Fruit fly (Drosophila melanogaster) whole organism, embryonic: Measurements from ENCODE around the gene CG10470.

Experiments used
- Aef1 ChIP-seq: fragments of 200-800 bp; sonication (Bioruptor generic); IDR thresholded peaks from 3 replicates; pipeline ENCODE4 v1.3.6; 2022; ENCODE audit warnings: missing biosample characterization, missing genetic modification characterization
- Antp ChIP-seq: fragments of 200-800 bp; sonication (Bioruptor generic); optimal IDR thresholded peaks from 3 replicates; lab custom pipeline; 2016; ENCODE audit warnings: missing biosample characterization, missing genetic modification characterization
- CG10366 ChIP-seq: fragments of 200-800 bp; sonication (Bioruptor generic); IDR thresholded peaks from 2 replicates; pipeline ENCODE4 v1.3.6; 2022; ENCODE audit warnings: missing biosample characterization, missing genetic modification characterization
- CG12155 ChIP-seq: fragments of 200-800 bp; sonication (Bioruptor generic); optimal IDR thresholded peaks from 3 replicates; lab custom pipeline; 2016; ENCODE audit warnings: missing biosample characterization, missing genetic modification characterization
- CG12236 ChIP-seq: fragments of 200-800 bp; sonication (Bioruptor generic); optimal IDR thresholded peaks from 2 replicates; lab custom pipeline; 2016; ENCODE audit warnings: missing biosample characterization, missing genetic modification characterization
- CG12659 ChIP-seq: fragments of 200-800 bp; sonication (Bioruptor generic); optimal IDR thresholded peaks from 3 replicates; lab custom pipeline; 2017; ENCODE audit warnings: mild to moderate bottlenecking, missing biosample characterization, missing genetic modification reagents, missing genetic modification characterization
- CG14014 ChIP-seq: fragments of 200-800 bp; sonication (Bioruptor generic); IDR thresholded peaks from 2 replicates; pipeline ENCODE4 v1.3.6; 2022; ENCODE audit warnings: missing biosample characterization, missing genetic modification characterization
- CG17568 ChIP-seq: fragments of 200-800 bp; sonication (Bioruptor generic); optimal IDR thresholded peaks from 2 replicates; lab custom pipeline; 2018; ENCODE audit warnings: missing biosample characterization, mild to moderate bottlenecking, missing genetic modification characterization, moderate library complexity
- CG18764 ChIP-seq: fragments of 200-800 bp; sonication (Bioruptor generic); optimal IDR thresholded peaks from 3 replicates; lab custom pipeline; 2016; ENCODE audit warnings: missing biosample characterization, missing genetic modification characterization
- CG30431 ChIP-seq: fragments of 200-800 bp; sonication (Bioruptor generic); optimal IDR thresholded peaks from 2 replicates; lab custom pipeline; 2017; ENCODE audit warnings: missing biosample characterization, missing genetic modification characterization
- CG32767 ChIP-seq: fragments of 200-800 bp; sonication (Bioruptor generic); IDR thresholded peaks from 2 replicates; pipeline ENCODE4 v1.3.6; 2022; ENCODE audit warnings: missing biosample characterization, missing genetic modification characterization
- CG4404 ChIP-seq: fragments of 200-800 bp; sonication (Bioruptor generic); IDR thresholded peaks from 2 replicates; pipeline ENCODE4 v1.3.6; 2022; ENCODE audit warnings: missing biosample characterization, missing genetic modification characterization
- CG4617 ChIP-seq: fragments of 200-800 bp; sonication (Bioruptor generic); optimal IDR thresholded peaks from 3 replicates; lab custom pipeline; 2016; ENCODE audit warnings: missing biosample characterization, missing genetic modification characterization, borderline replicate concordance
- CG4730 ChIP-seq: fragments of 200-800 bp; sonication (Bioruptor generic); IDR thresholded peaks from 2 replicates; pipeline ENCODE4 v1.3.6; 2022; ENCODE audit warnings: missing biosample characterization, missing genetic modification characterization
- CG5245 ChIP-seq: fragments of 200-800 bp; sonication (Bioruptor generic); optimal IDR thresholded peaks from 3 replicates; lab custom pipeline; 2016; ENCODE audit warnings: missing biosample characterization, missing genetic modification characterization
- CG6813 ChIP-seq: fragments of 200-800 bp; sonication (Bioruptor generic); optimal IDR thresholded peaks from 2 replicates; lab custom pipeline; 2017; ENCODE audit warnings: missing biosample characterization, missing genetic modification characterization, mild to moderate bottlenecking, moderate library complexity, missing genetic modification reagents
- CTCF ChIP-seq: fragments of 200-800 bp; sonication (Bioruptor generic); optimal IDR thresholded peaks from 2 replicates; lab custom pipeline; 2017; ENCODE audit warnings: missing biosample characterization, mild to moderate bottlenecking, missing genetic modification characterization, moderate library complexity
- Dip3 ChIP-seq: fragments of 200-800 bp; sonication (Bioruptor generic); optimal IDR thresholded peaks from 3 replicates; lab custom pipeline; 2016; ENCODE audit warnings: missing biosample characterization, missing genetic modification characterization
- Doc2 ChIP-seq: fragments of 200-800 bp; sonication (Bioruptor generic); IDR thresholded peaks from 2 replicates; pipeline ENCODE4 v1.3.6; 2022; ENCODE audit warnings: missing biosample characterization, missing genetic modification characterization
- Dref ChIP-seq: fragments of 200-800 bp; sonication (Bioruptor generic); IDR thresholded peaks from 2 replicates; pipeline ENCODE4 v1.3.6; 2022; ENCODE audit warnings: missing biosample characterization, missing genetic modification characterization
- E2f2 ChIP-seq: fragments of 200-800 bp; sonication (Bioruptor generic); IDR thresholded peaks from 2 replicates; pipeline ENCODE4 v1.3.6; 2022; ENCODE audit warnings: missing biosample characterization, missing genetic modification characterization
- ERR ChIP-seq: fragments of 200-800 bp; sonication (Bioruptor generic); optimal IDR thresholded peaks from 2 replicates; lab custom pipeline; 2016; ENCODE audit warnings: missing biosample characterization, missing genetic modification characterization
- Gug ChIP-seq: fragments of 200-800 bp; sonication (Bioruptor generic); IDR thresholded peaks from 4 replicates; pipeline ENCODE4 v1.3.6; 2022; ENCODE audit warnings: missing biosample characterization, missing genetic modification characterization
- HLH4C ChIP-seq: fragments of 200-800 bp; sonication (Bioruptor generic); IDR thresholded peaks from 3 replicates; pipeline ENCODE4 v1.3.6; 2022; ENCODE audit warnings: missing biosample characterization, missing genetic modification characterization; ENCODE audit not compliant: partially characterized antibody
- NC2β ChIP-seq: fragments of 200-800 bp; sonication (Bioruptor generic); optimal IDR thresholded peaks from 2 replicates; lab custom pipeline; 2016; ENCODE audit warnings: missing biosample characterization, missing genetic modification characterization
- NFAT ChIP-seq: fragments of 200-800 bp; sonication (Bioruptor generic); IDR thresholded peaks from 2 replicates; pipeline ENCODE4 v1.3.6; 2022; ENCODE audit warnings: missing biosample characterization, missing genetic modification characterization
- Side ChIP-seq: fragments of 200-800 bp; sonication (Bioruptor generic); optimal IDR thresholded peaks from 2 replicates; lab custom pipeline; 2016; ENCODE audit warnings: missing biosample characterization, missing genetic modification characterization
- Stat92E ChIP-seq, 3 experiments: fragments of >200 bp in 2 of 3; fragments of 200-800 bp in 1 of 3; sonication (Bioruptor generic) in 1 of 3; optimal IDR thresholded peaks; 2 replicates each; lab custom pipeline; 2017 to 2019; ENCODE audit warnings: missing biosample characterization in 3 of 3, missing genetic modification characterization in 3 of 3, mild to moderate bottlenecking in 1 of 3, moderate library complexity in 1 of 3
- TFAM ChIP-seq: fragments of 200-800 bp; sonication (Bioruptor generic); optimal IDR thresholded peaks from 2 replicates; lab custom pipeline; 2017; ENCODE audit warnings: missing biosample characterization, missing genetic modification characterization, inconsistent platforms
- Tbp ChIP-seq: fragments of >200 bp; optimal IDR thresholded peaks from 2 replicates; lab custom pipeline; 2018; ENCODE audit warnings: missing biosample characterization, missing genetic modification characterization
- ato ChIP-seq: fragments of 200-800 bp; sonication (Bioruptor generic); IDR thresholded peaks from 2 replicates; pipeline ENCODE4 v1.3.6; 2022; ENCODE audit warnings: missing biosample characterization, missing genetic modification characterization; ENCODE audit not compliant: partially characterized antibody
- az2 ChIP-seq: fragments of 200-800 bp; sonication (Bioruptor generic); optimal IDR thresholded peaks from 3 replicates; lab custom pipeline; 2016; ENCODE audit warnings: missing biosample characterization, missing genetic modification characterization
- eyg ChIP-seq: fragments of 200-800 bp; sonication (Bioruptor generic); optimal IDR thresholded peaks from 3 replicates; lab custom pipeline; 2016; ENCODE audit warnings: missing biosample characterization, missing genetic modification characterization
- gcm ChIP-seq: fragments of 200-800 bp; sonication (Bioruptor generic); optimal IDR thresholded peaks from 2 replicates; lab custom pipeline; 2019; ENCODE audit warnings: missing biosample characterization, mild to moderate bottlenecking, missing genetic modification characterization, moderate library complexity
- ham ChIP-seq: fragments of 200-800 bp; sonication (Bioruptor generic); IDR thresholded peaks from 2 replicates; pipeline ENCODE4 v1.3.6; 2022; ENCODE audit warnings: missing biosample characterization, missing genetic modification characterization
- lab ChIP-seq: fragments of 200-800 bp; sonication (Bioruptor generic); optimal IDR thresholded peaks from 3 replicates; lab custom pipeline; 2017; ENCODE audit warnings: missing biosample characterization, missing genetic modification characterization, mild to moderate bottlenecking, moderate library complexity, missing genetic modification reagents
- lilli ChIP-seq: fragments of 200-800 bp; sonication (Bioruptor generic); optimal IDR thresholded peaks from 3 replicates; lab custom pipeline; 2016; ENCODE audit warnings: missing biosample characterization, missing genetic modification characterization
- oc ChIP-seq: fragments of 200-800 bp; sonication (Bioruptor generic); optimal IDR thresholded peaks from 2 replicates; lab custom pipeline; 2018; ENCODE audit warnings: missing biosample characterization, mild to moderate bottlenecking, missing genetic modification characterization, moderate library complexity
- pan ChIP-seq, 4 experiments: fragments of >200 bp in 3 of 4; fragments of 200-800 bp in 1 of 4; sonication (Bioruptor generic) in 1 of 4; optimal IDR thresholded peaks in 3 of 4; IDR thresholded peaks in 1 of 4; 2 replicates each; pipeline versions ENCODE4 v1.3.6 to Lab custom; 2017 to 2022; ENCODE audit warnings: missing biosample characterization in 2 of 4, missing genetic modification characterization in 2 of 4, mixed read lengths in 1 of 4
- pb ChIP-seq: fragments of 200-800 bp; sonication (Bioruptor generic); optimal IDR thresholded peaks from 3 replicates; lab custom pipeline; 2016; ENCODE audit warnings: missing biosample characterization, missing genetic modification characterization
- pfk ChIP-seq: fragments of 200-800 bp; sonication (Bioruptor generic); optimal IDR thresholded peaks from 2 replicates; lab custom pipeline; 2018; ENCODE audit warnings: missing biosample characterization, mild to moderate bottlenecking, missing genetic modification characterization, moderate library complexity
- pho ChIP-seq: fragments of 200-800 bp; sonication (Bioruptor generic); optimal IDR thresholded peaks from 2 replicates; lab custom pipeline; 2016; ENCODE audit warnings: missing biosample characterization, missing genetic modification characterization
- sim ChIP-seq: fragments of 200-800 bp; sonication (Bioruptor generic); IDR thresholded peaks from 2 replicates; pipeline ENCODE4 v1.3.6; 2022; ENCODE audit warnings: missing biosample characterization, missing genetic modification characterization
- slp2 ChIP-seq: fragments of 200-800 bp; sonication (Bioruptor generic); optimal IDR thresholded peaks from 2 replicates; lab custom pipeline; 2016; ENCODE audit warnings: missing biosample characterization, missing genetic modification characterization
- so ChIP-seq: fragments of 200-800 bp; sonication (Bioruptor generic); IDR thresholded peaks from 3 replicates; pipeline ENCODE4 v1.3.6; 2022; ENCODE audit warnings: missing biosample characterization, missing genetic modification characterization
- ssp ChIP-seq: fragments of 200-800 bp; sonication (Bioruptor generic); IDR thresholded peaks from 2 replicates; pipeline ENCODE4 v1.3.6; 2022; ENCODE audit warnings: missing biosample characterization, missing genetic modification characterization
- trem ChIP-seq: fragments of 200-800 bp; optimal IDR thresholded peaks from 3 replicates; lab custom pipeline; 2019; ENCODE audit warnings: missing biosample characterization, mild to moderate bottlenecking, missing genetic modification characterization, moderate library complexity
- usp ChIP-seq: fragments of >200 bp; optimal IDR thresholded peaks from 2 replicates; lab custom pipeline; 2017; ENCODE audit warnings: missing biosample characterization, missing genetic modification characterization
- wdn ChIP-seq: fragments of 200-800 bp; sonication (Bioruptor generic); IDR thresholded peaks from 2 replicates; pipeline ENCODE4 v1.3.6; 2022; ENCODE audit warnings: missing biosample characterization, missing genetic modification characterization
- zf30C ChIP-seq: fragments of 200-800 bp; sonication (Bioruptor generic); optimal IDR thresholded peaks from 3 replicates; lab custom pipeline; 2018; ENCODE audit warnings: missing biosample characterization, mild to moderate bottlenecking, missing genetic modification characterization

The CG10470 gene

dm6 chr2L:19011895-19012645, 36.8 kb upstream of the CG10470 start (continued):
- TF ChIP-seq ERR (GFP tag; lab: Kevin White, UChicago) (peak; percentile 67), CG10366 (GFP tag; lab: Robert Waterston, UW) (peak; percentile 88), CG12659 (GFP tag; lab: Kevin White, UChicago) (peak; percentile 83), trem (tag; lab: Kevin White, UChicago) (peak; percentile 36), Side (GFP tag; lab: Kevin White, UChicago) (peak; percentile 80), lab (GFP tag; lab: Kevin White, UChicago) (peak; percentile 92), usp (GFP tag; lab: Kevin White, UChicago) (no peak), sim (GFP tag; lab: Robert Waterston, UW) (peak; percentile 58; the same call in 1 of the 2 replicates), so (GFP tag; lab: Robert Waterston, UW) (peak; percentile 71; the same call in 2 of the 3 replicates), CG12155 (GFP tag; lab: Kevin White, UChicago) (peak; percentile 74), Tbp (GFP tag; lab: Kevin White, UChicago) (no peak), Stat92E (GFP tag; optimal IDR thresholded peaks at IDR 0.05; lab: Kevin White, UChicago) (no peak), Gug (peak; percentile 84), CG32767 (GFP tag; lab: Robert Waterston, UW) (peak; percentile 64; the same call in 1 of the 2 replicates), CG6813 (peak; percentile 70), lilli (peak; percentile 90), az2 (GFP tag; lab: Kevin White, UChicago) (peak; percentile 72), HLH4C (GFP tag; lab: Robert Waterston, UW) (no peak), NC2β (GFP tag; lab: Kevin White, UChicago) (peak; percentile 56), Dref (no peak), CG5245 (GFP tag; lab: Kevin White, UChicago) (peak; percentile 63), zf30C (GFP tag; lab: Kevin White, UChicago) (no peak), CTCF (GFP tag; lab: Kevin White, UChicago) (no peak), CG18764 (GFP tag; lab: Kevin White, UChicago) (peak; percentile 37), CG4404 (GFP tag; lab: Robert Waterston, UW) (peak; percentile 76), TFAM (GFP tag; lab: Kevin White, UChicago) (no peak), CG30431 (GFP tag; lab: Kevin White, UChicago) (peak; percentile 43), CG4730 (GFP tag; lab: Robert Waterston, UW) (peak; percentile 81), oc (tag; lab: Kevin White, UChicago) (peak; percentile 57), Dip3 (GFP tag; lab: Kevin White, UChicago) (peak; percentile 82), NFAT (GFP tag; lab: Robert Waterston, UW) (peak; percentile 69), eyg (GFP tag; lab: Kevin White, UChicago) (peak; percentile 56), ssp (peak; percentile 80), Aef1 (GFP tag; lab: Robert Waterston, UW) (peak; percentile 85), wdn (GFP tag; lab: Robert Waterston, UW) (0 out of 2 replicates have a peak, but pooled peaks have one; percentile 43), ato (GFP tag; lab: Robert Waterston, UW) (no peak), Antp (GFP tag; lab: Kevin White, UChicago) (peak; percentile 86), pfk (GFP tag; lab: Kevin White, UChicago) (no peak), CG14014 (GFP tag; lab: Robert Waterston, UW) (peak; percentile 87), pho (GFP tag; lab: Kevin White, UChicago) (peak; percentile 80), gcm (GFP tag; lab: Kevin White, UChicago) (peak; percentile 19), pan (optimal IDR thresholded peaks at IDR 0.05; lab: Kevin White, UChicago) (no peak), pan (GFP tag; optimal IDR thresholded peaks at IDR 0.05 in 1 of 2, IDR thresholded peaks at IDR 0.05 in 1 of 2) (peak in 1 of 2 experiments; percentile 89), E2f2 (GFP tag; lab: Robert Waterston, UW) (peak; percentile 55), pb (GFP tag; lab: Kevin White, UChicago) (peak; percentile 77), slp2 (GFP tag; lab: Kevin White, UChicago) (peak; percentile 69), Doc2 (no peak), CG4617 (peak; percentile 49), ham (peak; percentile 54; the same call in 1 of the 2 replicates), CG12236 (GFP tag; lab: Kevin White, UChicago) (peak; percentile 25), CG17568 (GFP tag; lab: Kevin White, UChicago) (peak; percentile 69)
